Fruit fly (Drosophila melanogaster) whole organism, wandering third instar larva: ENCODE data around the gene CG31016.

ENCODE experiments used
- Hr83 ChIP-seq: fragments of 200-300 bp; sonication (Bioruptor generic); optimal IDR thresholded peaks from 2 replicates; lab custom pipeline; 2016; ENCODE audit warnings: missing biosample characterization, mild to moderate bottlenecking, missing genetic modification characterization, moderate library complexity; ENCODE audit not compliant: poor library complexity, severe bottlenecking
- Mio ChIP-seq: sonication (Bioruptor generic); optimal IDR thresholded peaks from 2 replicates; lab custom pipeline; 2016; ENCODE audit warnings: missing biosample characterization, missing genetic modification characterization
- brk ChIP-seq: fragments of 200-800 bp; sonication (Bioruptor generic); optimal IDR thresholded peaks from 2 replicates; lab custom pipeline; 2016; ENCODE audit warnings: missing biosample characterization, mild to moderate bottlenecking, missing genetic modification characterization
- h ChIP-seq: fragments of 200-800 bp; sonication (Bioruptor generic); optimal IDR thresholded peaks from 3 replicates; lab custom pipeline; 2016; ENCODE audit warnings: missing biosample characterization, mild to moderate bottlenecking, missing genetic modification characterization
- usp ChIP-seq: fragments of >200 bp; optimal IDR thresholded peaks from 2 replicates; lab custom pipeline; 2017; ENCODE audit warnings: missing biosample characterization, missing genetic modification characterization

dm6 chr3R:30579129-30579528 lies 26.9 kb upstream of the CG31016 start, which contains the start of gene CG9702:
- TF ChIP-seq Mio (GFP tag; lab: Kevin White, UChicago), result no peak
- TF ChIP-seq usp (GFP tag; lab: Kevin White, UChicago), result no peak
- TF ChIP-seq Hr83 (GFP tag; lab: Kevin White, UChicago), result no peak
- TF ChIP-seq brk (GFP tag; lab: Kevin White, UChicago), result no peak
- TF ChIP-seq h (GFP tag; lab: Kevin White, UChicago), result no peak
